Worm (Caenorhabditis elegans) whole organism, young adult: ENCODE results near the gene ZK622.4.

ENCODE experiments used
- B0261.1 ChIP-seq: sonication (generic microtip); optimal IDR thresholded peaks from 2 replicates; lab custom pipeline; 2016; ENCODE audit warnings: mild to moderate bottlenecking, missing genetic modification characterization, moderate library complexity, missing compliant biosample characterization
- B0336.3 ChIP-seq: fragments of 200-800 bp; sonication (Bioruptor generic); IDR thresholded peaks from 2 replicates; pipeline ENCODE4 v1.3.6; 2022; ENCODE audit warnings: missing genetic modification characterization, missing compliant biosample characterization
- C06A6.2 ChIP-seq: fragments of 200-800 bp; sonication (Bioruptor generic); conservative IDR thresholded peaks from 2 replicates; pipeline ENCODE4 v1.3.6; 2022; ENCODE audit warnings: missing genetic modification characterization, missing compliant biosample characterization
- C17E4.6 ChIP-seq: fragments of 200-800 bp; sonication (Bioruptor generic); IDR thresholded peaks from 2 replicates; pipeline ENCODE4 v1.3.6; 2022; ENCODE audit warnings: missing genetic modification reagents, missing genetic modification characterization, missing compliant biosample characterization
- F10E7.11 ChIP-seq: sonication (generic microtip); optimal IDR thresholded peaks from 2 replicates; lab custom pipeline; 2017; ENCODE audit warnings: mild to moderate bottlenecking, missing genetic modification characterization, moderate library complexity, missing compliant biosample characterization
- F22D6.2 ChIP-seq: sonication (generic microtip); optimal IDR thresholded peaks from 2 replicates; lab custom pipeline; 2016; ENCODE audit warnings: mild to moderate bottlenecking, missing genetic modification characterization, missing compliant biosample characterization
- F23B12.7 ChIP-seq: sonication (generic microtip); optimal IDR thresholded peaks from 2 replicates; lab custom pipeline; 2017; ENCODE audit warnings: missing genetic modification characterization, mild to moderate bottlenecking, missing compliant biosample characterization, antibody characterized with exemption, moderate library complexity; ENCODE audit not compliant: insufficient read depth
- F33H1.4 ChIP-seq: fragments of 200-800 bp; sonication (Bioruptor generic); IDR thresholded peaks from 2 replicates; pipeline ENCODE4 v1.3.6; 2022; ENCODE audit warnings: missing genetic modification reagents, missing genetic modification characterization, missing compliant biosample characterization
- F49E8.2 ChIP-seq: sonication (generic microtip); optimal IDR thresholded peaks from 3 replicates; lab custom pipeline; 2017; ENCODE audit warnings: missing genetic modification characterization, mild to moderate bottlenecking, missing compliant biosample characterization, antibody characterized with exemption, moderate library complexity; ENCODE audit not compliant: insufficient read depth
- F55B11.4 ChIP-seq: sonication (generic microtip); optimal IDR thresholded peaks from 2 replicates; lab custom pipeline; 2016; ENCODE audit warnings: missing compliant biosample characterization, missing genetic modification characterization, borderline replicate concordance; ENCODE audit not compliant: insufficient read depth
- F57A8.1 ChIP-seq: fragments of 200-800 bp; sonication (Bioruptor generic); optimal IDR thresholded peaks from 2 replicates; lab custom pipeline; 2018; ENCODE audit warnings: mild to moderate bottlenecking, missing genetic modification characterization, moderate library complexity, missing compliant biosample characterization
- K12H6.12 ChIP-seq: fragments of 200-800 bp; sonication (Bioruptor generic); optimal IDR thresholded peaks from 2 replicates; lab custom pipeline; 2018; ENCODE audit warnings: mild to moderate bottlenecking, missing genetic modification characterization, missing compliant biosample characterization
- Y67H2A.10 ChIP-seq: fragments of 200-800 bp; sonication (Bioruptor generic); conservative IDR thresholded peaks from 2 replicates; pipeline ENCODE4 v1.3.6; 2022; ENCODE audit warnings: missing genetic modification reagents, missing genetic modification characterization, missing compliant biosample characterization
- Y79H2A.3 ChIP-seq: fragments of 200-800 bp; sonication (Bioruptor generic); conservative IDR thresholded peaks from 2 replicates; pipeline ENCODE4 v1.3.6; 2022; ENCODE audit warnings: missing genetic modification reagents, missing genetic modification characterization, missing compliant biosample characterization
- Y95B8A.8 ChIP-seq: fragments of 200-800 bp; sonication (Bioruptor generic); IDR thresholded peaks from 2 replicates; pipeline ENCODE4 v1.3.6; 2022; ENCODE audit warnings: missing genetic modification reagents, missing genetic modification characterization, missing compliant biosample characterization
- aptf-3 ChIP-seq: fragments of 200-800 bp; sonication (Bioruptor generic); IDR thresholded peaks from 2 replicates; pipeline ENCODE4 v1.3.6; 2022; ENCODE audit warnings: missing genetic modification characterization, missing compliant biosample characterization
- atf-7 ChIP-seq: sonication (generic microtip); optimal IDR thresholded peaks from 2 replicates; lab custom pipeline; 2017; ENCODE audit warnings: mild to moderate bottlenecking, missing genetic modification characterization, missing compliant biosample characterization
- athp-1 ChIP-seq: sonication (generic microtip); optimal IDR thresholded peaks from 2 replicates; lab custom pipeline; 2017; ENCODE audit warnings: mild to moderate bottlenecking, missing genetic modification characterization, missing compliant biosample characterization
- attf-3 ChIP-seq: fragments of 200-800 bp; sonication (Bioruptor generic); conservative IDR thresholded peaks from 2 replicates; pipeline ENCODE4 v1.3.6; 2022; ENCODE audit warnings: missing genetic modification reagents, missing genetic modification characterization, missing compliant biosample characterization
- bed-2 ChIP-seq: fragments of 200-800 bp; sonication (Bioruptor generic); IDR thresholded peaks from 2 replicates; pipeline ENCODE4 v1.3.6; 2022; ENCODE audit warnings: missing genetic modification reagents, missing genetic modification characterization, missing compliant biosample characterization
- ceh-40 ChIP-seq: fragments of 200-800 bp; sonication (Bioruptor generic); IDR thresholded peaks from 2 replicates; pipeline ENCODE4 v1.3.6; 2022; ENCODE audit warnings: missing genetic modification characterization, missing compliant biosample characterization
- ceh-79 ChIP-seq: sonication (generic microtip); optimal IDR thresholded peaks from 2 replicates; lab custom pipeline; 2017; ENCODE audit warnings: mild to moderate bottlenecking, missing genetic modification characterization, missing compliant biosample characterization
- chd-7 ChIP-seq: sonication (generic microtip); optimal IDR thresholded peaks from 2 replicates; lab custom pipeline; 2016; ENCODE audit warnings: mild to moderate bottlenecking, missing genetic modification characterization, moderate library complexity, missing compliant biosample characterization
- dpff-1 ChIP-seq: sonication (generic microtip); optimal IDR thresholded peaks from 2 replicates; lab custom pipeline; 2017; ENCODE audit warnings: mild to moderate bottlenecking, missing genetic modification characterization, missing compliant biosample characterization
- dpl-1 ChIP-seq: fragments of 150-350 bp; optimal IDR thresholded peaks from 2 replicates; lab custom pipeline; 2014; ENCODE audit warnings: missing biosample characterization, missing genetic modification reagents, missing genetic modification characterization
- egrh-3 ChIP-seq: fragments of 200-800 bp; sonication (Bioruptor generic); IDR thresholded peaks from 2 replicates; pipeline ENCODE4 v1.3.6; 2022; ENCODE audit warnings: missing genetic modification reagents, missing genetic modification characterization, missing compliant biosample characterization
- ekl-4 ChIP-seq: fragments of 200-800 bp; sonication (Bioruptor generic); IDR thresholded peaks from 2 replicates; pipeline ENCODE4 v1.3.6; 2022; ENCODE audit warnings: missing genetic modification reagents, missing genetic modification characterization, missing compliant biosample characterization
- fkh-3 ChIP-seq: sonication (generic microtip); optimal IDR thresholded peaks from 2 replicates; lab custom pipeline; 2016; ENCODE audit warnings: mild to moderate bottlenecking, missing genetic modification characterization, missing compliant biosample characterization
- hrde-1 ChIP-seq: sonication (generic microtip); optimal IDR thresholded peaks from 2 replicates; lab custom pipeline; 2016; ENCODE audit warnings: missing genetic modification characterization, mild to moderate bottlenecking, missing compliant biosample characterization, moderate library complexity, missing genotype, missing genetic modification reagents, borderline replicate concordance
- let-607 ChIP-seq, 2 experiments: fragments of 200-800 bp in 1 of 2; sonication (Bioruptor generic) in 1 of 2; sonication (generic microtip) in 1 of 2; optimal IDR thresholded peaks; 2 replicates each; lab custom pipeline; 2016 to 2018; ENCODE audit warnings: mild to moderate bottlenecking in 2 of 2, missing compliant biosample characterization in 2 of 2, missing genetic modification characterization in 2 of 2, moderate library complexity in 2 of 2, missing genotype in 1 of 2
- lin-40 ChIP-seq: sonication (generic microtip); optimal IDR thresholded peaks from 2 replicates; lab custom pipeline; 2016; ENCODE audit warnings: missing genetic modification characterization, mild to moderate bottlenecking, missing compliant biosample characterization, missing genotype, missing genetic modification reagents
- lin-54 ChIP-seq: fragments of 200-800 bp; sonication (Bioruptor generic); optimal IDR thresholded peaks from 2 replicates; lab custom pipeline; 2018; ENCODE audit warnings: mild to moderate bottlenecking, missing genetic modification characterization, missing compliant biosample characterization
- lsl-1 ChIP-seq: fragments of 200-800 bp; sonication (Bioruptor generic); optimal IDR thresholded peaks from 2 replicates; lab custom pipeline; 2018; ENCODE audit warnings: mild to moderate bottlenecking, missing genetic modification characterization, moderate library complexity, missing compliant biosample characterization
- lsy-27 ChIP-seq: sonication (generic microtip); optimal IDR thresholded peaks from 2 replicates; lab custom pipeline; 2017; ENCODE audit warnings: missing genetic modification characterization, mild to moderate bottlenecking, missing compliant biosample characterization, antibody characterized with exemption, missing genotype, borderline replicate concordance; ENCODE audit not compliant: insufficient read depth
- mxl-1 ChIP-seq: sonication (generic microtip); optimal IDR thresholded peaks from 2 replicates; lab custom pipeline; 2016; ENCODE audit warnings: missing genetic modification characterization, missing compliant biosample characterization
- nhr-120 ChIP-seq: fragments of 200-800 bp; sonication (Bioruptor generic); IDR thresholded peaks from 2 replicates; pipeline ENCODE4 v1.3.6; 2022; ENCODE audit warnings: missing genetic modification characterization, missing compliant biosample characterization
- nhr-90 ChIP-seq: sonication (generic microtip); optimal IDR thresholded peaks from 2 replicates; lab custom pipeline; 2016; ENCODE audit warnings: missing genotype, mild to moderate bottlenecking, missing genetic modification characterization, missing compliant biosample characterization
- rcor-1 ChIP-seq: fragments of 200-800 bp; sonication (Bioruptor generic); IDR thresholded peaks from 2 replicates; pipeline ENCODE4 v1.3.6; 2022; ENCODE audit warnings: missing genetic modification reagents, missing genetic modification characterization, missing compliant biosample characterization
- snpc-1.1 ChIP-seq: sonication (generic microtip); optimal IDR thresholded peaks from 2 replicates; lab custom pipeline; 2017; ENCODE audit warnings: missing genetic modification characterization, mild to moderate bottlenecking, missing compliant biosample characterization, antibody characterized with exemption, moderate library complexity, missing genotype, missing genetic modification reagents; ENCODE audit not compliant: insufficient read depth
- somi-1 ChIP-seq: fragments of 200-800 bp; sonication (Bioruptor generic); optimal IDR thresholded peaks from 2 replicates; lab custom pipeline; 2018; ENCODE audit warnings: mild to moderate bottlenecking, missing genetic modification characterization, missing compliant biosample characterization
- tbp1 ChIP-seq: fragments of 200-800 bp; sonication (Bioruptor generic); optimal IDR thresholded peaks from 2 replicates; lab custom pipeline; 2018; ENCODE audit warnings: mild to moderate bottlenecking, missing genetic modification characterization, missing compliant biosample characterization
- tlf-1 ChIP-seq: fragments of 200-800 bp; sonication (Bioruptor generic); optimal IDR thresholded peaks from 2 replicates; lab custom pipeline; 2018; ENCODE audit warnings: mild to moderate bottlenecking, missing genetic modification characterization, missing compliant biosample characterization
- unc-130 ChIP-seq: sonication (generic microtip); optimal IDR thresholded peaks from 2 replicates; lab custom pipeline; 2016; ENCODE audit warnings: missing genetic modification reagents, missing genetic modification characterization, missing compliant biosample characterization
- zim-3 ChIP-seq: sonication (generic microtip); optimal IDR thresholded peaks from 2 replicates; lab custom pipeline; 2017; ENCODE audit warnings: mild to moderate bottlenecking, missing genetic modification characterization, moderate library complexity, missing compliant biosample characterization
- ztf-25 ChIP-seq: fragments of 200-800 bp; sonication (Bioruptor generic); IDR thresholded peaks from 2 replicates; pipeline ENCODE4 v1.3.6; 2022; ENCODE audit warnings: missing genetic modification reagents, missing genetic modification characterization, missing compliant biosample characterization
- ztf-28 ChIP-seq: fragments of 200-800 bp; sonication (Bioruptor generic); IDR thresholded peaks from 2 replicates; pipeline ENCODE4 v1.3.6; 2022; ENCODE audit warnings: missing genetic modification reagents, missing genetic modification characterization, missing compliant biosample characterization
- ztf-6 ChIP-seq: fragments of 200-800 bp; sonication (Bioruptor generic); IDR thresholded peaks from 2 replicates; pipeline ENCODE4 v1.3.6; 2022; ENCODE audit warnings: missing genetic modification reagents, missing genetic modification characterization, missing compliant biosample characterization

Gene ZK622.4

DNA sequence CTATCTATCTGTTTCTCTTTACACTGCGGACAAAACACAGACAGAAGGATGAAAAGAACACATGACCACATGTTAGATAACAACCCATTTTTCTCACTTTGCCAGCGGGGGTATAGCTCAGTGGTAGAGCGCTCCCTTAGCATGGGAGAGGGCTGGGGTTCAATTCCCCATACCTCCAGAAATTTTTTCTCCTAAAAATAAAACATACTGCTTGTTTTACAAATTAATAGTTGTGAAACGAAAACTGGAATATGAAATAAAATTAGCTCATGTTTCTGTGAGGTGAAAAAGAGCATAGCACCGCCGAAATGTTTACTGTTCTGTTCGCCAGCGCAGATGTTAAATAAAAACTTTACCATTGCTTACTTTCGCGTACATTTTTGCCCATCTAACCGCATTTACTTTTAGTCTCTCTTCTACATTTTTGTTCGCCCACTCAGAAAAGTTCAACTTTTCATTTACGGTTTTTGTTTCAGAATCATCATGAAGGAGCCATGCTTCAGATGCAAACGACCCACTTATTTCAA lies at the start of gene ZK622.4 (continued):
- TF ChIP-seq zim-3 (tag; lab: Kevin White, UChicago): peak; percentile 39
- peak; percentile 13 for TF ChIP-seq atf-7
- TF ChIP-seq F33H1.4 (GFP tag; lab: Robert Waterston, UW): peak; percentile 30; the same call in 1 of the 2 replicates
- no peak for TF ChIP-seq dpff-1 (tag; lab: Kevin White, UChicago)
- peak; percentile 92 for TF ChIP-seq tbp1
- peak; percentile 48 for TF ChIP-seq somi-1
- TF ChIP-seq aptf-3 (GFP tag; lab: Robert Waterston, UW): no peak
- no peak for TF ChIP-seq ceh-79 (tag; lab: Kevin White, UChicago)
- TF ChIP-seq athp-1: peak; percentile 11
- TF ChIP-seq attf-3 (GFP tag; lab: Robert Waterston, UW): no peak
- peak; percentile 3 for TF ChIP-seq chd-7
- no peak for TF ChIP-seq ztf-6 (GFP tag; lab: Robert Waterston, UW)
- TF ChIP-seq ztf-28 (GFP tag; lab: Robert Waterston, UW): 0 out of 2 replicates have a peak, but pooled peaks have one; percentile 63
- no peak for TF ChIP-seq K12H6.12 (tag; lab: Kevin White, UChicago)
- TF ChIP-seq nhr-120 (GFP tag; lab: Robert Waterston, UW): no peak
- TF ChIP-seq fkh-3 (tag; lab: Kevin White, UChicago): peak; percentile 41
- no peak for TF ChIP-seq Y79H2A.3
- TF ChIP-seq B0261.1: peak; percentile 82
- peak; percentile 29 to 32 for TF ChIP-seq let-607 (tag; optimal IDR thresholded peaks at IDR 0.05; lab: Kevin White, UChicago)
- peak; percentile 21 for TF ChIP-seq unc-130 (GFP tag; lab: Kevin White, UChicago)
- TF ChIP-seq nhr-90 (tag; lab: Kevin White, UChicago): peak; percentile 81
- TF ChIP-seq lsl-1 (GFP tag; lab: Kevin White, UChicago): peak; percentile 34
- no peak for TF ChIP-seq dpl-1
- TF ChIP-seq hrde-1 (tag; lab: Kevin White, UChicago): peak; percentile 46
- TF ChIP-seq ceh-40 (GFP tag; lab: Robert Waterston, UW): peak; percentile 74; the same call in 1 of the 2 replicates
- TF ChIP-seq rcor-1 (GFP tag; lab: Robert Waterston, UW): peak; percentile 49; the same call in 1 of the 2 replicates
- peak; percentile 53 for TF ChIP-seq mxl-1 (tag; lab: Kevin White, UChicago)
- peak; percentile 74 for TF ChIP-seq F23B12.7
- no peak for TF ChIP-seq B0336.3 (GFP tag; lab: Robert Waterston, UW)
- no peak for TF ChIP-seq C17E4.6 (GFP tag; lab: Robert Waterston, UW)
- no peak for TF ChIP-seq Y95B8A.8 (GFP tag; lab: Robert Waterston, UW)
- no peak for TF ChIP-seq ztf-25 (GFP tag; lab: Robert Waterston, UW)
- TF ChIP-seq bed-2: no peak
- no peak for TF ChIP-seq tlf-1 (GFP tag; lab: Kevin White, UChicago)
- TF ChIP-seq snpc-1.1 (tag; lab: Kevin White, UChicago): peak; percentile 81
- TF ChIP-seq lin-40 (tag; lab: Kevin White, UChicago): peak; percentile 53
- TF ChIP-seq Y67H2A.10: no peak
- no peak for TF ChIP-seq F10E7.11 (tag; lab: Kevin White, UChicago)
- no peak for TF ChIP-seq C06A6.2 (GFP tag; lab: Robert Waterston, UW)
- peak; percentile 60 for TF ChIP-seq F57A8.1 (GFP tag; lab: Kevin White, UChicago)
- no peak for TF ChIP-seq F22D6.2 (tag; lab: Kevin White, UChicago)
- TF ChIP-seq lin-54 (GFP tag; lab: Kevin White, UChicago): peak; percentile 50
- TF ChIP-seq F49E8.2: peak; percentile 84
- TF ChIP-seq ekl-4 (GFP tag; lab: Robert Waterston, UW): peak; percentile 72; the same call in 1 of the 2 replicates
- no peak for TF ChIP-seq lsy-27 (tag; lab: Kevin White, UChicago)
- TF ChIP-seq F55B11.4: no peak
- peak; percentile 34; the same call in 1 of the 2 replicates for TF ChIP-seq egrh-3
